Fruit fly (Drosophila melanogaster): ENCODE data around the gene CG3226.

The CG3226 gene

dm6 chrX:6694979-6695388 lies 40.9 kb upstream of the CG3226 start, which contains the start of gene CG14442 (continued):
- no peak for TF ChIP-seq Lpt (GFP tag; optimal IDR thresholded peaks at IDR 0.05)
- no peak for TF ChIP-seq H2.0 (GFP tag; IDR thresholded peaks at IDR 0.05)
- no peak for TF ChIP-seq rib (GFP tag; IDR thresholded peaks at IDR 0.05)
- peak; percentile 16 for TF ChIP-seq CG12104 (GFP tag; optimal IDR thresholded peaks at IDR 0.05)
- TF ChIP-seq seq (GFP tag; IDR thresholded peaks at IDR 0.05): peak; percentile 20; the same call in 1 of the 2 replicates
- 0 out of 2 replicates have a peak, but pooled peaks have one; percentile 20 for TF ChIP-seq vvl (GFP tag; IDR thresholded peaks at IDR 0.05)
- peak; percentile 46 for TF ChIP-seq CG12391 (tag; optimal IDR thresholded peaks at IDR 0.05)
- 0 out of 3 replicates have a peak, but pooled peaks have one; percentile 14 for TF ChIP-seq Aef1 (GFP tag; IDR thresholded peaks at IDR 0.05)
- TF ChIP-seq scrt (GFP tag; optimal IDR thresholded peaks at IDR 0.05): no peak
- TF ChIP-seq CG4328 (GFP tag; optimal IDR thresholded peaks at IDR 0.05): no peak
- peak; percentile 49; the same call in 1 of the 3 replicates for TF ChIP-seq zfh1 (GFP tag; IDR thresholded peaks at IDR 0.05)
- TF ChIP-seq CG11247 (GFP tag; IDR thresholded peaks at IDR 0.05): no peak
- no peak for TF ChIP-seq CG8089 (GFP tag; optimal IDR thresholded peaks at IDR 0.05)
- TF ChIP-seq shn (GFP tag; optimal IDR thresholded peaks at IDR 0.05): no peak
- no peak for TF ChIP-seq CG7839 (tag; optimal IDR thresholded peaks at IDR 0.05)
- TF ChIP-seq Trl (optimal IDR thresholded peaks at IDR 0.05): no peak
- peak; percentile 0 for TF ChIP-seq Trl (GFP tag; optimal IDR thresholded peaks at IDR 0.05)
- no peak for TF ChIP-seq ATbp (GFP tag; optimal IDR thresholded peaks at IDR 0.05)
- TF ChIP-seq fd102C (GFP tag; optimal IDR thresholded peaks at IDR 0.05): no peak
- TF ChIP-seq CG15011 (GFP tag; optimal IDR thresholded peaks at IDR 0.05): no peak
- no peak for TF ChIP-seq run (tag; optimal IDR thresholded peaks at IDR 0.05)
- peak; percentile 95 for TF ChIP-seq nerfin-2 (GFP tag; IDR thresholded peaks at IDR 0.05; ENCODE audit: partially characterized antibody)
- peak; percentile 2 for TF ChIP-seq CG10147 (GFP tag; optimal IDR thresholded peaks at IDR 0.05)
- peak; percentile 12 for TF ChIP-seq Atf-2 (GFP tag; optimal IDR thresholded peaks at IDR 0.05)
- TF ChIP-seq CG17328 (GFP tag; IDR thresholded peaks at IDR 0.05): no peak
- TF ChIP-seq ftz-f1 (GFP tag; optimal IDR thresholded peaks at IDR 0.05): no peak
- peak; percentile 18 for TF ChIP-seq CG16863 (GFP tag; optimal IDR thresholded peaks at IDR 0.05)
- TF ChIP-seq hkb (optimal IDR thresholded peaks at IDR 0.05): no peak
- TF ChIP-seq hkb (GFP tag; IDR thresholded peaks at IDR 0.05): no peak
- peak; percentile 98 for TF ChIP-seq stwl (tag; optimal IDR thresholded peaks at IDR 0.05)
- no peak for TF ChIP-seq CG14965 (GFP tag; optimal IDR thresholded peaks at IDR 0.05; ENCODE audit: borderline replicate concordance)
- no peak for TF ChIP-seq stc (GFP tag; IDR thresholded peaks at IDR 0.05)
- TF ChIP-seq CG1529 (GFP tag; optimal IDR thresholded peaks at IDR 0.05): no peak
- TF ChIP-seq ara (GFP tag; IDR thresholded peaks at IDR 0.05): no peak
- TF ChIP-seq ewg (GFP tag; optimal IDR thresholded peaks at IDR 0.05): no peak
- no peak for TF ChIP-seq jing (GFP tag; optimal IDR thresholded peaks at IDR 0.05)
- peak; percentile 14 for TF ChIP-seq CG9609 (GFP tag; optimal IDR thresholded peaks at IDR 0.05)
- TF ChIP-seq CG32772 (GFP tag; IDR thresholded peaks at IDR 0.05): no peak
- TF ChIP-seq Elba2 (GFP tag; optimal IDR thresholded peaks at IDR 0.05): peak; percentile 4
- TF ChIP-seq Poxn (GFP tag; IDR thresholded peaks at IDR 0.05): no peak
- TF ChIP-seq pnt (GFP tag; optimal IDR thresholded peaks at IDR 0.05): no peak
- no peak for TF ChIP-seq CG8944 (GFP tag; optimal IDR thresholded peaks at IDR 0.05)
- peak; percentile 50 for TF ChIP-seq CG17829 (tag; optimal IDR thresholded peaks at IDR 0.05)
- TF ChIP-seq gcm (GFP tag; optimal IDR thresholded peaks at IDR 0.05): no peak
- TF ChIP-seq Dp (GFP tag; optimal IDR thresholded peaks at IDR 0.05): peak; percentile 65
- TF ChIP-seq CG16813 (GFP tag; IDR thresholded peaks at IDR 0.05; ENCODE audit: partially characterized antibody): peak; percentile 93
- no peak for TF ChIP-seq tll (GFP tag; optimal IDR thresholded peaks at IDR 0.05)
- no peak for TF ChIP-seq CG31365 (tag; optimal IDR thresholded peaks at IDR 0.05)
- TF ChIP-seq ERR (GFP tag; optimal IDR thresholded peaks at IDR 0.05): no peak
- TF ChIP-seq MESR4 (GFP tag; optimal IDR thresholded peaks at IDR 0.05): no peak
- no peak for TF ChIP-seq abd-A (tag; optimal IDR thresholded peaks at IDR 0.05)
- peak; percentile 20 for TF ChIP-seq CG3281 (GFP tag; optimal IDR thresholded peaks at IDR 0.05)

Data from whole organism, embryonic.